Fruit fly (Drosophila melanogaster) whole organism, wandering third instar larva: ENCODE data around the gene CG17141.

Experiments
- Abd-B ChIP-seq: fragments of >200 bp; optimal IDR thresholded peaks from 2 replicates; lab custom pipeline; 2017; ENCODE audit warnings: missing biosample characterization, missing genetic modification characterization
- Dif ChIP-seq: fragments of 200-275, 200-300 bp; sonication (Bioruptor generic); optimal IDR thresholded peaks from 2 replicates; lab custom pipeline; 2018; ENCODE audit warnings: missing biosample characterization, missing genetic modification characterization; ENCODE audit not compliant: partially characterized antibody
- HLH106 ChIP-seq: fragments of 200-800 bp; optimal IDR thresholded peaks from 3 replicates; lab custom pipeline; 2019; ENCODE audit warnings: missing biosample characterization, mild to moderate bottlenecking, missing genetic modification characterization, moderate library complexity
- Myc ChIP-seq: fragments of >200 bp; optimal IDR thresholded peaks from 2 replicates; lab custom pipeline; 2017
- OdsH ChIP-seq: fragments of 200-800 bp; sonication (Bioruptor generic); optimal IDR thresholded peaks from 2 replicates; lab custom pipeline; 2016; ENCODE audit warnings: missing biosample characterization, mild to moderate bottlenecking, missing genetic modification characterization
- br ChIP-seq: fragments of 200-800 bp; sonication (Bioruptor generic); optimal IDR thresholded peaks from 2 replicates; lab custom pipeline; 2016; ENCODE audit warnings: missing biosample characterization, missing genetic modification characterization
- dsf ChIP-seq: sonication (Bioruptor generic); optimal IDR thresholded peaks from 2 replicates; lab custom pipeline; 2016; ENCODE audit warnings: missing biosample characterization, missing genetic modification characterization, borderline replicate concordance
- fru ChIP-seq: fragments of 200-800 bp; sonication (Bioruptor generic); optimal IDR thresholded peaks from 3 replicates; lab custom pipeline; 2016; ENCODE audit warnings: missing biosample characterization, mild to moderate bottlenecking, missing genetic modification characterization
- jim ChIP-seq: fragments of 175-275, 200-325 bp; sonication (Bioruptor generic); optimal IDR thresholded peaks from 2 replicates; lab custom pipeline; 2016; ENCODE audit warnings: missing biosample characterization, mild to moderate bottlenecking, missing genetic modification characterization
- lola ChIP-seq: fragments of >200 bp; optimal IDR thresholded peaks from 2 replicates; lab custom pipeline; 2017; ENCODE audit warnings: missing biosample characterization, missing genetic modification characterization
- pan ChIP-seq: fragments of >200 bp; optimal IDR thresholded peaks from 2 replicates; lab custom pipeline; 2017
- psq ChIP-seq: fragments of 200-800 bp; sonication (Bioruptor generic); optimal IDR thresholded peaks from 3 replicates; lab custom pipeline; 2017; ENCODE audit warnings: missing biosample characterization, mild to moderate bottlenecking, missing genetic modification characterization, moderate library complexity
- sv ChIP-seq: fragments of 200-800 bp; sonication (Bioruptor generic); optimal IDR thresholded peaks from 3 replicates; lab custom pipeline; 2016; ENCODE audit warnings: missing biosample characterization, missing genetic modification characterization
- tai ChIP-seq: sonication (Bioruptor generic); optimal IDR thresholded peaks from 2 replicates; lab custom pipeline; 2016; ENCODE audit warnings: missing biosample characterization, missing genetic modification characterization

- TF ChIP-seq psq (no peak), lola (GFP tag; lab: Kevin White, UChicago) (no peak), pan (lab: Kevin White, UChicago) (no peak), Abd-B (GFP tag; lab: Kevin White, UChicago) (no peak), dsf (GFP tag; lab: Kevin White, UChicago) (no peak), Myc (lab: Kevin White, UChicago) (no peak), OdsH (GFP tag; lab: Kevin White, UChicago) (no peak), HLH106 (tag; lab: Kevin White, UChicago) (no peak), fru (GFP tag; lab: Kevin White, UChicago) (no peak), tai (GFP tag; lab: Kevin White, UChicago) (no peak), jim (GFP tag; lab: Kevin White, UChicago) (no peak), sv (GFP tag; lab: Kevin White, UChicago) (no peak), Dif (no peak), br (GFP tag; lab: Kevin White, UChicago) (no peak)
Observed at dm6 chr3R:22745432-22745831, 2.0 kb downstream of the CG17141 start, which contains the start of the genes vret and HP1c.
